Fruit fly (Drosophila melanogaster) whole organism, embryonic: ENCODE measurements around the gene teq.
A peak's percentile ranks its signal among the peaks of the same experiment; 100 is the strongest.

ENCODE experiments used
- Adf1 ChIP-seq: fragments of 200-800 bp; sonication (Bioruptor generic); IDR thresholded peaks from 2 replicates; pipeline ENCODE4 v1.3.6; 2022; ENCODE audit warnings: missing biosample characterization, missing genetic modification characterization
- Atf-2 ChIP-seq: fragments of 200-800 bp; sonication (Bioruptor generic); optimal IDR thresholded peaks from 2 replicates; lab custom pipeline; 2016; ENCODE audit warnings: missing biosample characterization, missing genetic modification characterization
- CG10209 ChIP-seq: fragments of 200-800 bp; sonication (Bioruptor generic); optimal IDR thresholded peaks from 3 replicates; lab custom pipeline; 2017; ENCODE audit warnings: missing biosample characterization, mild to moderate bottlenecking, missing genetic modification characterization, missing genetic modification reagents
- CG10565 ChIP-seq: fragments of 200-800 bp; sonication (Bioruptor generic); optimal IDR thresholded peaks from 3 replicates; lab custom pipeline; 2016; ENCODE audit warnings: missing biosample characterization, mild to moderate bottlenecking, missing genetic modification characterization
- CG11085 ChIP-seq: fragments of 200-800 bp; sonication (Bioruptor generic); IDR thresholded peaks from 2 replicates; pipeline ENCODE4 v1.3.6; 2022; ENCODE audit warnings: missing biosample characterization, missing genetic modification characterization
- CG11247 ChIP-seq: fragments of 200-800 bp; sonication (Bioruptor generic); IDR thresholded peaks from 2 replicates; pipeline ENCODE4 v1.3.6; 2022; ENCODE audit warnings: missing biosample characterization, missing genetic modification characterization
- CG11398 ChIP-seq: fragments of 200-800 bp; sonication (Bioruptor generic); optimal IDR thresholded peaks from 2 replicates; lab custom pipeline; 2016; ENCODE audit warnings: missing biosample characterization, missing genetic modification characterization
- CG12071 ChIP-seq: fragments of 200-800 bp; sonication (Bioruptor generic); optimal IDR thresholded peaks from 3 replicates; lab custom pipeline; 2018; ENCODE audit warnings: missing biosample characterization, mild to moderate bottlenecking, missing genetic modification characterization
- CG1233 ChIP-seq: fragments of 200-800 bp; sonication (Bioruptor generic); optimal IDR thresholded peaks from 4 replicates; lab custom pipeline; 2018; ENCODE audit warnings: missing biosample characterization, mild to moderate bottlenecking, missing genetic modification characterization
- CG13424 ChIP-seq: fragments of 200-800 bp; sonication (Bioruptor generic); optimal IDR thresholded peaks from 2 replicates; lab custom pipeline; 2019; ENCODE audit warnings: missing biosample characterization, mild to moderate bottlenecking, missing genetic modification characterization, moderate library complexity
- CG14667 ChIP-seq: fragments of 200-800 bp; sonication (Bioruptor generic); IDR thresholded peaks from 2 replicates; pipeline ENCODE4 v1.3.6; 2022; ENCODE audit warnings: missing biosample characterization, missing genetic modification characterization
- CG15601 ChIP-seq: fragments of 200-800 bp; sonication (Bioruptor generic); optimal IDR thresholded peaks from 3 replicates; lab custom pipeline; 2019; ENCODE audit warnings: missing biosample characterization, mild to moderate bottlenecking, missing genetic modification characterization, moderate library complexity
- CG15696 ChIP-seq: fragments of 200-800 bp; sonication (Bioruptor generic); optimal IDR thresholded peaks from 2 replicates; lab custom pipeline; 2019; ENCODE audit warnings: missing biosample characterization, mild to moderate bottlenecking, missing genetic modification characterization, moderate library complexity
- CG18476 ChIP-seq: fragments of 200-800 bp; sonication (Bioruptor generic); optimal IDR thresholded peaks from 2 replicates; lab custom pipeline; 2016; ENCODE audit warnings: missing biosample characterization, mild to moderate bottlenecking, missing genetic modification characterization
- CG2889 ChIP-seq: fragments of 200-800 bp; sonication (Bioruptor generic); IDR thresholded peaks from 3 replicates; pipeline ENCODE4 v1.3.6; 2022; ENCODE audit warnings: missing biosample characterization, missing genetic modification characterization
- CG30403 ChIP-seq: fragments of 200-800 bp; sonication (Bioruptor generic); optimal IDR thresholded peaks from 3 replicates; lab custom pipeline; 2016; ENCODE audit warnings: missing biosample characterization, missing genetic modification characterization
- CG3065 ChIP-seq: fragments of 200-800 bp; sonication (Bioruptor generic); optimal IDR thresholded peaks from 2 replicates; lab custom pipeline; 2016; ENCODE audit warnings: missing biosample characterization, missing genetic modification characterization
- CG32532 ChIP-seq: fragments of 200-800 bp; sonication (Bioruptor generic); IDR thresholded peaks from 2 replicates; pipeline ENCODE4 v1.3.6; 2022; ENCODE audit warnings: missing biosample characterization, missing genetic modification characterization
- CG3281 ChIP-seq: fragments of 200-800 bp; sonication (Bioruptor generic); optimal IDR thresholded peaks from 3 replicates; lab custom pipeline; 2017; ENCODE audit warnings: missing biosample characterization, mild to moderate bottlenecking, missing genetic modification characterization
- CG42726 ChIP-seq: fragments of 200-800 bp; sonication (Bioruptor generic); IDR thresholded peaks from 2 replicates; pipeline ENCODE4 v1.3.6; 2022; ENCODE audit warnings: missing biosample characterization, missing genetic modification characterization; ENCODE audit not compliant: partially characterized antibody
- CG4424 ChIP-seq: fragments of 200-800 bp; sonication (Bioruptor generic); optimal IDR thresholded peaks from 3 replicates; lab custom pipeline; 2016; ENCODE audit warnings: missing biosample characterization, missing genetic modification characterization
- CG5245 ChIP-seq: fragments of 200-800 bp; sonication (Bioruptor generic); optimal IDR thresholded peaks from 3 replicates; lab custom pipeline; 2016; ENCODE audit warnings: missing biosample characterization, missing genetic modification characterization
- CG7745 ChIP-seq: fragments of 200-800 bp; sonication (Bioruptor generic); optimal IDR thresholded peaks from 2 replicates; lab custom pipeline; 2018; ENCODE audit warnings: missing biosample characterization, mild to moderate bottlenecking, missing genetic modification characterization, moderate library complexity
- CG8478 ChIP-seq: fragments of >200 bp; optimal IDR thresholded peaks from 2 replicates; lab custom pipeline; 2018
- CG8944 ChIP-seq: fragments of 200-800 bp; sonication (Bioruptor generic); optimal IDR thresholded peaks from 3 replicates; lab custom pipeline; 2016; ENCODE audit warnings: missing biosample characterization, missing genetic modification characterization
- CG9437 ChIP-seq: fragments of 200-800 bp; sonication (Bioruptor generic); optimal IDR thresholded peaks from 2 replicates; lab custom pipeline; 2018; ENCODE audit warnings: missing biosample characterization, mild to moderate bottlenecking, missing genetic modification characterization
- CG9727 ChIP-seq: fragments of 200-800 bp; sonication (Bioruptor generic); optimal IDR thresholded peaks from 3 replicates; lab custom pipeline; 2017; ENCODE audit warnings: missing biosample characterization, mild to moderate bottlenecking, missing genetic modification characterization
- Chrac-16 ChIP-seq: fragments of 200-800 bp; sonication (Bioruptor generic); optimal IDR thresholded peaks from 3 replicates; lab custom pipeline; 2016; ENCODE audit warnings: missing biosample characterization, missing genetic modification characterization
- CkIIα-i1 ChIP-seq: fragments of 200-800 bp; sonication (Bioruptor generic); IDR thresholded peaks from 2 replicates; pipeline ENCODE4 v1.3.6; 2022; ENCODE audit warnings: missing biosample characterization, missing genetic modification characterization
- Dad ChIP-seq: fragments of 200-800 bp; sonication (Bioruptor generic); optimal IDR thresholded peaks from 3 replicates; lab custom pipeline; 2016; ENCODE audit warnings: missing biosample characterization, missing genetic modification characterization
- Fer3 ChIP-seq: fragments of 200-800 bp; sonication (Bioruptor generic); optimal IDR thresholded peaks from 2 replicates; lab custom pipeline; 2018; ENCODE audit warnings: missing biosample characterization, mild to moderate bottlenecking, missing genetic modification characterization, moderate library complexity
- Hand ChIP-seq: fragments of 200-800 bp; sonication (Bioruptor generic); optimal IDR thresholded peaks from 2 replicates; lab custom pipeline; 2017; ENCODE audit warnings: mild to moderate bottlenecking, missing biosample characterization, missing genetic modification reagents, missing genetic modification characterization
- Hmr ChIP-seq: fragments of 200-800 bp; sonication (Bioruptor generic); optimal IDR thresholded peaks from 3 replicates; lab custom pipeline; 2017; ENCODE audit warnings: mild to moderate bottlenecking, missing biosample characterization, missing genetic modification reagents, missing genetic modification characterization
- Oli ChIP-seq: fragments of 200-800 bp; sonication (Bioruptor generic); optimal IDR thresholded peaks from 2 replicates; lab custom pipeline; 2018; ENCODE audit warnings: missing biosample characterization, mild to moderate bottlenecking, missing genetic modification characterization, moderate library complexity
- PHDP ChIP-seq: fragments of 200-800 bp; sonication (Bioruptor generic); optimal IDR thresholded peaks from 3 replicates; lab custom pipeline; 2018; ENCODE audit warnings: missing biosample characterization, mild to moderate bottlenecking, missing genetic modification characterization, moderate library complexity
- Poxn ChIP-seq: fragments of 200-800 bp; sonication (Bioruptor generic); IDR thresholded peaks from 2 replicates; pipeline ENCODE4 v1.3.6; 2022; ENCODE audit warnings: missing biosample characterization, missing genetic modification characterization
- Scr ChIP-seq: fragments of 200-800 bp; sonication (Bioruptor generic); IDR thresholded peaks from 2 replicates; pipeline ENCODE4 v1.3.6; 2022; ENCODE audit warnings: missing biosample characterization, missing genetic modification characterization; ENCODE audit not compliant: partially characterized antibody
- Ssrp ChIP-seq: fragments of 200-800 bp; sonication (Bioruptor generic); optimal IDR thresholded peaks from 2 replicates; lab custom pipeline; 2018; ENCODE audit warnings: missing biosample characterization, mild to moderate bottlenecking, missing genetic modification characterization, moderate library complexity
- YL-1 ChIP-seq: fragments of 200-800 bp; sonication (Bioruptor generic); optimal IDR thresholded peaks from 3 replicates; lab custom pipeline; 2017; ENCODE audit warnings: missing biosample characterization, mild to moderate bottlenecking, missing genetic modification characterization
- az2 ChIP-seq: fragments of 200-800 bp; sonication (Bioruptor generic); optimal IDR thresholded peaks from 3 replicates; lab custom pipeline; 2016; ENCODE audit warnings: missing biosample characterization, missing genetic modification characterization
- bsh ChIP-seq, 2 experiments: fragments of 200-800 bp; sonication (Bioruptor generic); optimal IDR thresholded peaks; 2 replicates each; lab custom pipeline; 2017 to 2018; ENCODE audit warnings: mild to moderate bottlenecking in 2 of 2, missing biosample characterization in 2 of 2, missing genetic modification characterization in 2 of 2, moderate library complexity in 1 of 2
- ci ChIP-seq: fragments of 200-800 bp; sonication (Bioruptor generic); IDR thresholded peaks from 3 replicates; pipeline ENCODE4 v1.3.6; 2022; ENCODE audit warnings: missing biosample characterization, missing genetic modification characterization
- ewg ChIP-seq: fragments of 200-800 bp; sonication (Bioruptor generic); optimal IDR thresholded peaks from 3 replicates; lab custom pipeline; 2017; ENCODE audit warnings: mild to moderate bottlenecking, missing biosample characterization, missing genetic modification reagents, missing genetic modification characterization
- gsb ChIP-seq: fragments of 200-800 bp; sonication (Bioruptor generic); IDR thresholded peaks from 2 replicates; pipeline ENCODE4 v1.3.6; 2022; ENCODE audit warnings: missing biosample characterization, missing genetic modification characterization
- kni ChIP-seq: fragments of 200-800 bp; sonication (Bioruptor generic); optimal IDR thresholded peaks from 3 replicates; lab custom pipeline; 2017; ENCODE audit warnings: mild to moderate bottlenecking, missing biosample characterization, missing genetic modification reagents, missing genetic modification characterization
- sim ChIP-seq: fragments of 200-800 bp; sonication (Bioruptor generic); IDR thresholded peaks from 2 replicates; pipeline ENCODE4 v1.3.6; 2022; ENCODE audit warnings: missing biosample characterization, missing genetic modification characterization
- sr ChIP-seq: fragments of 200-800 bp; sonication (Bioruptor generic); IDR thresholded peaks from 3 replicates; pipeline ENCODE4 v1.3.6; 2022; ENCODE audit warnings: missing biosample characterization, missing genetic modification characterization
- stc ChIP-seq: fragments of 200-800 bp; sonication (Bioruptor generic); IDR thresholded peaks from 2 replicates; pipeline ENCODE4 v1.3.6; 2022; ENCODE audit warnings: missing biosample characterization, missing genetic modification characterization
- tio ChIP-seq: fragments of 200-800 bp; sonication (Bioruptor generic); optimal IDR thresholded peaks from 2 replicates; lab custom pipeline; 2017; ENCODE audit warnings: missing biosample characterization, missing genetic modification characterization, inconsistent platforms
- trem ChIP-seq: fragments of 200-800 bp; optimal IDR thresholded peaks from 3 replicates; lab custom pipeline; 2019; ENCODE audit warnings: missing biosample characterization, mild to moderate bottlenecking, missing genetic modification characterization, moderate library complexity
- tup ChIP-seq: fragments of 200-800 bp; sonication (Bioruptor generic); optimal IDR thresholded peaks from 2 replicates; lab custom pipeline; 2016; ENCODE audit warnings: missing biosample characterization, mild to moderate bottlenecking, missing genetic modification characterization, moderate library complexity

Gene teq

DNA sequence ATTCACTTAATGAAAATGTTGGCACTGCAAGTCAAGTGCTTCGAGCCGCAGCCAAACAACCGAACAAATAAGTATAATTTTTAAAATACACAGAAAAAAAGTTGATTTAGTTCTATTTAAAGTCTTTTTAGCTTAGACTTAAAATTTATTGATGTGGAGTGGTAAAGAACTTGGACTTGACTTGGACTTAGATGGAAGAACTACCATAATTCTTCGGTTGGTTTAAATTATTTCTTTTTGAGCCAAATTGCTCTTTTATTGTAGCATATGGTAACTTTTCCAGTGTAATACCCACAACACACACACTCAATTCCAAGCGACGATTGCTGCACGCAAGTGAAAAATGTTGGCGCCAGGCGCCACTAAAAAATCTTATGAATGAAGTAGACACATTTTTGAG is 46.4 kb upstream of the teq start (continued):
- TF ChIP-seq PHDP (tag; lab: Kevin White, UChicago) (peak; percentile 36), CG9727 (GFP tag; lab: Kevin White, UChicago) (peak; percentile 67), CG13424 (peak; percentile 59), CG11247 (GFP tag; lab: Robert Waterston, UW) (no peak), Atf-2 (GFP tag; lab: Kevin White, UChicago) (peak; percentile 44), sim (GFP tag; lab: Robert Waterston, UW) (no peak), Fer3 (tag; lab: Kevin White, UChicago) (no peak), CG18476 (GFP tag; lab: Kevin White, UChicago) (peak; percentile 26), CG5245 (peak; percentile 0), CG3281 (GFP tag; lab: Kevin White, UChicago) (no peak), Poxn (no peak), CG14667 (GFP tag; lab: Robert Waterston, UW) (no peak), CG11398 (GFP tag; lab: Kevin White, UChicago) (peak; percentile 8), sr (GFP tag; lab: Robert Waterston, UW) (no peak), CG3065 (GFP tag; lab: Kevin White, UChicago) (no peak), ci (GFP tag; lab: Robert Waterston, UW) (peak; percentile 62; the same call in 1 of the 3 replicates), Ssrp (tag; lab: Kevin White, UChicago) (peak; percentile 63), CG30403 (GFP tag; lab: Kevin White, UChicago) (peak; percentile 40), Oli (tag; lab: Kevin White, UChicago) (peak; percentile 66), CG9437 (GFP tag; lab: Kevin White, UChicago) (peak; percentile 3), bsh (GFP tag; optimal IDR thresholded peaks at IDR 0.05; lab: Kevin White, UChicago) (peak in 1 of 2 experiments; percentile 79), kni (GFP tag; lab: Kevin White, UChicago) (no peak), CG11085 (GFP tag; lab: Robert Waterston, UW) (no peak), Scr (GFP tag; lab: Robert Waterston, UW) (no peak), CG15601 (peak; percentile 44), CG32532 (GFP tag; lab: Robert Waterston, UW) (no peak), CG8944 (peak; percentile 27), CG1233 (no peak), CG2889 (GFP tag; lab: Robert Waterston, UW) (no peak), Chrac-16 (GFP tag; lab: Kevin White, UChicago) (peak; percentile 21), az2 (GFP tag; lab: Kevin White, UChicago) (peak; percentile 52), CkIIα-i1 (GFP tag; lab: Robert Waterston, UW) (no peak), trem (peak; percentile 32), tio (GFP tag; lab: Kevin White, UChicago) (no peak), Hand (GFP tag; lab: Kevin White, UChicago) (no peak), Hmr (GFP tag; lab: Kevin White, UChicago) (no peak), CG15696 (tag; lab: Kevin White, UChicago) (peak; percentile 59), CG8478 (lab: Kevin White, UChicago) (no peak), CG12071 (GFP tag; lab: Kevin White, UChicago) (no peak), CG42726 (no peak), ewg (GFP tag; lab: Kevin White, UChicago) (peak; percentile 10), CG7745 (tag; lab: Kevin White, UChicago) (no peak), CG4424 (GFP tag; lab: Kevin White, UChicago) (peak; percentile 54), tup (GFP tag; lab: Kevin White, UChicago) (no peak), YL-1 (GFP tag; lab: Kevin White, UChicago) (no peak), CG10565 (no peak), stc (GFP tag; lab: Robert Waterston, UW) (peak; percentile 20; the same call in 1 of the 2 replicates), gsb (GFP tag; lab: Robert Waterston, UW) (no peak), Adf1 (GFP tag; lab: Robert Waterston, UW) (no peak), CG10209 (GFP tag; lab: Kevin White, UChicago) (peak; percentile 31), Dad (GFP tag; lab: Kevin White, UChicago) (no peak)
